Worm (Caenorhabditis elegans): ENCODE results near the gene Y49F6B.6.

Gene Y49F6B.6

ce11 chrII:3429400-3429799 lies 43.5 kb upstream of the Y49F6B.6 start, which contains the start of gene C16C8.18:
C16C8.18 (plus strand) TSS chrII:3429700.
- TF ChIP-seq nfya-1 (tag; optimal IDR thresholded peaks at IDR 0.05) (no peak), sox-4 (tag; optimal IDR thresholded peaks at IDR 0.05) (no peak), tbx-7 (tag; optimal IDR thresholded peaks at IDR 0.05) (no peak), unc-3 (GFP tag; conservative IDR thresholded peaks at IDR 0.05) (no peak), unc-3 (tag; optimal IDR thresholded peaks at IDR 0.05) (no peak), sox-2 (GFP tag; IDR thresholded peaks at IDR 0.05) (no peak), dve-1 (tag; optimal IDR thresholded peaks at IDR 0.05) (no peak), fkh-6 (tag; optimal IDR thresholded peaks at IDR 0.05) (no peak), K09A11.1 (tag; optimal IDR thresholded peaks at IDR 0.05; ENCODE audit: insufficient read depth) (no peak), Y22D7AL.16 (tag; optimal IDR thresholded peaks at IDR 0.05) (no peak)

ce11 chrII:3434893-3435503 lies 37.9 kb upstream of the Y49F6B.6 start:
- no peak for TF ChIP-seq gmeb-2 (tag; optimal IDR thresholded peaks at IDR 0.05)
- TF ChIP-seq F13H6.1 (tag; optimal IDR thresholded peaks at IDR 0.05) = no peak
- TF ChIP-seq sdc-2 (tag; optimal IDR thresholded peaks at IDR 0.05) = no peak
- TF ChIP-seq ama-1 (optimal IDR thresholded peaks at IDR 0.05) = no peak
- TF ChIP-seq ttx-3 (tag; optimal IDR thresholded peaks at IDR 0.05) = no peak
- TF ChIP-seq C38D4.7 (GFP tag; optimal IDR thresholded peaks at IDR 0.05) = no peak
- TF ChIP-seq npax-4 (tag; optimal IDR thresholded peaks at IDR 0.05) = no peak
- no peak for TF ChIP-seq unc-86 (tag; optimal IDR thresholded peaks at IDR 0.05)

ce11 chrII:3436412-3436811 lies 36.5 kb upstream of the Y49F6B.6 start, which contains the start of gene skpo-2:
skpo-2 (minus strand) TSS chrII:3436512.
- TF ChIP-seq C38D4.7 (GFP tag; optimal IDR thresholded peaks at IDR 0.05) = no peak
- no peak for TF ChIP-seq lim-6 (tag; optimal IDR thresholded peaks at IDR 0.05)
- no peak for TF ChIP-seq mec-3 (tag; optimal IDR thresholded peaks at IDR 0.05; ENCODE audit: borderline replicate concordance)
- TF ChIP-seq elt-2 (tag; optimal IDR thresholded peaks at IDR 0.05) = no peak

- TF ChIP-seq unc-55 (GFP tag; optimal IDR thresholded peaks at IDR 0.05) (no peak), ceh-31 (tag; optimal IDR thresholded peaks at IDR 0.05) (no peak), C08G9.2 (tag; optimal IDR thresholded peaks at IDR 0.05) (no peak), C38D4.7 (GFP tag; optimal IDR thresholded peaks at IDR 0.05) (no peak), ceh-48 (tag; optimal IDR thresholded peaks at IDR 0.05) (no peak), nfya-1 (tag; optimal IDR thresholded peaks at IDR 0.05) (no peak), ceh-24 (tag; optimal IDR thresholded peaks at IDR 0.05) (no peak), sdc-2 (tag; optimal IDR thresholded peaks at IDR 0.05) (no peak), rnt-1 (tag; optimal IDR thresholded peaks at IDR 0.05) (no peak)
Observed at ce11 chrII:3437393-3437792, 35.5 kb upstream of the Y49F6B.6 start.

ce11 chrII:3438280-3438679 lies 34.6 kb upstream of the Y49F6B.6 start:
- TF ChIP-seq madf-2 (tag; optimal IDR thresholded peaks at IDR 0.05) (no peak), lin-11 (tag; optimal IDR thresholded peaks at IDR 0.05) (no peak), ceh-19 (GFP tag; optimal IDR thresholded peaks at IDR 0.05) (no peak), gmeb-2 (tag; optimal IDR thresholded peaks at IDR 0.05) (no peak), fax-1 (tag; optimal IDR thresholded peaks at IDR 0.05) (no peak), T23F11.4 (GFP tag; optimal IDR thresholded peaks at IDR 0.05) (no peak), ceh-22 (tag; optimal IDR thresholded peaks at IDR 0.05) (no peak), pat-9 (tag; optimal IDR thresholded peaks at IDR 0.05) (no peak), pqm-1 (tag; optimal IDR thresholded peaks at IDR 0.05) (no peak), ceh-48 (tag; optimal IDR thresholded peaks at IDR 0.05) (no peak), odd-2 (tag; optimal IDR thresholded peaks at IDR 0.05) (no peak), elt-2 (tag; optimal IDR thresholded peaks at IDR 0.05) (no peak), ztf-16 (tag; optimal IDR thresholded peaks at IDR 0.05) (no peak), tbx-2 (tag; optimal IDR thresholded peaks at IDR 0.05) (no peak), nfya-1 (tag; optimal IDR thresholded peaks at IDR 0.05) (no peak), unc-42 (tag; optimal IDR thresholded peaks at IDR 0.05) (no peak), ceh-24 (tag; optimal IDR thresholded peaks at IDR 0.05) (no peak), ceh-14 (tag; optimal IDR thresholded peaks at IDR 0.05) (no peak), hlh-15 (tag; optimal IDR thresholded peaks at IDR 0.05) (no peak)
